Worm (Caenorhabditis elegans) whole organism, midembryonic: ENCODE measurements around the gene F36D4.6.

ENCODE experiments used
- T22C8.4 ChIP-seq: fragments of 200-800 bp; sonication (Bioruptor generic); IDR thresholded peaks from 2 replicates; pipeline ENCODE4 v1.3.6; 2022; ENCODE audit warnings: missing genetic modification characterization, missing compliant biosample characterization
- flt-1 ChIP-seq: fragments of 200-800 bp; sonication (Bioruptor generic); IDR thresholded peaks from 2 replicates; pipeline ENCODE4 v1.3.6; 2022; ENCODE audit warnings: missing genetic modification characterization, missing compliant biosample characterization
- klf-2 ChIP-seq: fragments of 200-800 bp; sonication (Bioruptor generic); conservative IDR thresholded peaks from 2 replicates; pipeline ENCODE4 v1.3.6; 2022; ENCODE audit warnings: missing genetic modification reagents, missing genetic modification characterization, missing compliant biosample characterization
- med-1 ChIP-seq: sonication (generic microtip); optimal IDR thresholded peaks from 2 replicates; lab custom pipeline; 2017; ENCODE audit warnings: missing genetic modification characterization, mild to moderate bottlenecking, missing compliant biosample characterization, antibody characterized with exemption, missing genetic modification reagents; ENCODE audit not compliant: insufficient read depth
- ref-1 ChIP-seq: fragments of 200-800 bp; sonication (Bioruptor generic); conservative IDR thresholded peaks from 2 replicates; pipeline ENCODE4 v1.3.6; 2022; ENCODE audit warnings: missing genetic modification reagents, missing genetic modification characterization, missing compliant biosample characterization
- ztf-23 ChIP-seq: fragments of 200-800 bp; sonication (Bioruptor generic); IDR thresholded peaks from 2 replicates; pipeline ENCODE4 v1.3.6; 2022; ENCODE audit warnings: missing genetic modification reagents, missing genetic modification characterization, missing compliant biosample characterization
- ztf-29 ChIP-seq: fragments of 200-800 bp; sonication (Bioruptor generic); IDR thresholded peaks from 2 replicates; pipeline ENCODE4 v1.3.6; 2022; ENCODE audit warnings: missing genetic modification reagents, missing genetic modification characterization, missing compliant biosample characterization

ce11 chrV:9399886-9400373, 27.0 kb downstream of the F36D4.6 start, which contains the start of gene trpp-4:
- TF ChIP-seq ref-1 (GFP tag; lab: Robert Waterston, UW) (no peak), med-1 (no peak), klf-2 (GFP tag; lab: Robert Waterston, UW) (no peak), ztf-23 (GFP tag; lab: Robert Waterston, UW) (no peak), flt-1 (no peak), T22C8.4 (GFP tag; lab: Robert Waterston, UW) (no peak), ztf-29 (GFP tag; lab: Robert Waterston, UW) (no peak)
